Worm (Caenorhabditis elegans) whole organism, midembryonic: Measurements from ENCODE around the gene srh-25.

Experiments
- T22C8.4 ChIP-seq: fragments of 200-800 bp; sonication (Bioruptor generic); IDR thresholded peaks from 2 replicates; pipeline ENCODE4 v1.3.6; 2022; ENCODE audit warnings: missing genetic modification characterization, missing compliant biosample characterization
- cog-1 ChIP-seq: sonication (generic microtip); optimal IDR thresholded peaks from 2 replicates; lab custom pipeline; 2016; ENCODE audit warnings: missing genetic modification characterization, missing compliant biosample characterization
- flt-1 ChIP-seq: fragments of 200-800 bp; sonication (Bioruptor generic); IDR thresholded peaks from 2 replicates; pipeline ENCODE4 v1.3.6; 2022; ENCODE audit warnings: missing genetic modification characterization, missing compliant biosample characterization
- klf-2 ChIP-seq: fragments of 200-800 bp; sonication (Bioruptor generic); conservative IDR thresholded peaks from 2 replicates; pipeline ENCODE4 v1.3.6; 2022; ENCODE audit warnings: missing genetic modification reagents, missing genetic modification characterization, missing compliant biosample characterization
- med-1 ChIP-seq: sonication (generic microtip); optimal IDR thresholded peaks from 2 replicates; lab custom pipeline; 2017; ENCODE audit warnings: missing genetic modification characterization, mild to moderate bottlenecking, missing compliant biosample characterization, antibody characterized with exemption, missing genetic modification reagents; ENCODE audit not compliant: insufficient read depth
- ref-1 ChIP-seq: fragments of 200-800 bp; sonication (Bioruptor generic); conservative IDR thresholded peaks from 2 replicates; pipeline ENCODE4 v1.3.6; 2022; ENCODE audit warnings: missing genetic modification reagents, missing genetic modification characterization, missing compliant biosample characterization
- tab-1 ChIP-seq: fragments of 200-800 bp; sonication (Bioruptor generic); IDR thresholded peaks from 2 replicates; pipeline ENCODE4 v1.3.6; 2022; ENCODE audit warnings: missing genetic modification characterization, missing compliant biosample characterization
- ztf-23 ChIP-seq: fragments of 200-800 bp; sonication (Bioruptor generic); IDR thresholded peaks from 2 replicates; pipeline ENCODE4 v1.3.6; 2022; ENCODE audit warnings: missing genetic modification reagents, missing genetic modification characterization, missing compliant biosample characterization
- ztf-29 ChIP-seq: fragments of 200-800 bp; sonication (Bioruptor generic); IDR thresholded peaks from 2 replicates; pipeline ENCODE4 v1.3.6; 2022; ENCODE audit warnings: missing genetic modification reagents, missing genetic modification characterization, missing compliant biosample characterization

The srh-25 gene

DNA sequence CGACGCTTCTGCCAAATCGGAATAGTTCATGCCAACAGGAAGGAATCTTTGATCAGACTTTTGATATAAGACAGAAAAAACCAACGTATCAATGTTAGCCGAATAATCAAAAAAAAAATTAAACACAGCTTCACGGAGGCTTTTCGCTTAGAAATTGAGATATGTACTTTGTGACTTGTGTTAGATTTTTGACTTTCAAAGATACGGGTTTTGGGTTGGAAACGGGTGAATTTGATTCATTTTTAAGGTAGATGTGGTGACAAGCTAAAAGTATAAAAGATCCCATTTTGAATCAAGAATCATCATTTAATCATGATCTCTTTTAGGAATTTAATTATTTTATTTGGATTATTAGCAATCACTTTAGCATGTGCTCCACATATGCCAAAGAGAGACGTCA is 31.3 kb downstream of the srh-25 start, which contains the start of gene K01D12.8:
K01D12.8 (plus strand) TSS at position 301 of the 400 bp plus-strand sequence.
- no peak for TF ChIP-seq flt-1 (GFP tag; lab: Robert Waterston, UW)
- TF ChIP-seq T22C8.4: no peak
- TF ChIP-seq cog-1 (tag; lab: Kevin White, UChicago): no peak

DNA sequence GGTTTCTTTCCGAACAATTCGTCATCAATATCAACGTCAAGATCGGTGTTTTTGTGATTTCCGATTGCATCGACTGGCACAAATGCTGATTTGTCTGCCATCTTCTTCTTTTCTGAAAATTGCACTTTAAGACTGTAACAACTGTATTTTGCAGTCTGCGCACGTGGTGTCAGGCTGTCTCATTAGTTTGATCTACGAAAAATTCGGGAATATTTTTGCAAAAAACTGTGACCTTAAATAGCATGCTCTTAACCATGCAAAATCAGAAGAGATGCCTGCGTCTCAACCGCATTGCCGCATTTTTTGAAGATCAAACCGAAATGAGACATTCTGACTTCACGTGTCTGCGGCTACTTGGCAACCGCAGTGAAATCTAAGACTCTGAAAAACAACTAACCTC is 32.2 kb downstream of the srh-25 start, which contains the start of gene K01D12.7:
K01D12.7 (minus strand) TSS at position 101 of the 400 bp plus-strand sequence.
- TF ChIP-seq T22C8.4 (no peak), ztf-29 (GFP tag; lab: Robert Waterston, UW) (no peak), flt-1 (GFP tag; lab: Robert Waterston, UW) (no peak), ref-1 (no peak), klf-2 (no peak), ztf-23 (GFP tag; lab: Robert Waterston, UW) (no peak)

ce11 chrV:12400677-12401236 is 32.9 kb downstream of the srh-25 start, which contains the start of the genes K01D12.20 and miga-1:
TSS of gene K01D12.20 (minus strand) at chrV:12400814.
TSS of gene miga-1 (minus strand) at chrV:12400859.
- TF ChIP-seq T22C8.4: no peak
- TF ChIP-seq flt-1 (GFP tag; lab: Robert Waterston, UW): no peak

- TF ChIP-seq klf-2: no peak
- no peak for TF ChIP-seq ztf-23 (GFP tag; lab: Robert Waterston, UW)
- no peak for TF ChIP-seq T22C8.4
- TF ChIP-seq ref-1: no peak
- no peak for TF ChIP-seq ztf-29 (GFP tag; lab: Robert Waterston, UW)
- no peak for TF ChIP-seq cog-1 (tag; lab: Kevin White, UChicago)
- no peak for TF ChIP-seq flt-1 (GFP tag; lab: Robert Waterston, UW)
- TF ChIP-seq tab-1 (GFP tag; lab: Robert Waterston, UW): no peak
- TF ChIP-seq med-1: no peak
Observed at ce11 chrV:12397545-12397944, 36.1 kb downstream of the srh-25 start, which contains the start of gene K01D12.5. TSS of gene K01D12.5 (plus strand) at chrV:12397845.

- TF ChIP-seq med-1 (no peak), flt-1 (GFP tag; lab: Robert Waterston, UW) (no peak), cog-1 (tag; lab: Kevin White, UChicago) (no peak), ref-1 (no peak), ztf-23 (GFP tag; lab: Robert Waterston, UW) (no peak), ztf-29 (GFP tag; lab: Robert Waterston, UW) (no peak), tab-1 (GFP tag; lab: Robert Waterston, UW) (no peak)
Observed at ce11 chrV:12395699-12396098, 37.9 kb downstream of the srh-25 start, which contains the start of gene twk-14. TSS of gene twk-14 (minus strand) at chrV:12395706.

- no peak for TF ChIP-seq T22C8.4
- no peak for TF ChIP-seq med-1
- no peak for TF ChIP-seq ref-1
Observed at ce11 chrV:12386154-12386553, 47.5 kb downstream of the srh-25 start, which contains the start of gene K01D12.15. TSS of gene K01D12.15 (plus strand) at chrV:12386454.
